Fruit fly (Drosophila melanogaster): ENCODE measurements around the gene esg.

- no peak for TF ChIP-seq CG8478 (optimal IDR thresholded peaks at IDR 0.05)
- no peak for TF ChIP-seq CTCF (optimal IDR thresholded peaks at IDR 0.05)
Measured at dm6 chr2L:15321408-15321807, 12.3 kb upstream of the esg start.
